Fruit fly (Drosophila melanogaster): ENCODE measurements around the gene Six4.

- TF ChIP-seq Lpt (GFP tag; optimal IDR thresholded peaks at IDR 0.05) (no peak), cyc (GFP tag; optimal IDR thresholded peaks at IDR 0.05) (no peak), Sox102F (GFP tag; optimal IDR thresholded peaks at IDR 0.05) (no peak), Met (GFP tag; optimal IDR thresholded peaks at IDR 0.05) (no peak), CG9139 (GFP tag; optimal IDR thresholded peaks at IDR 0.05) (no peak), dsx (GFP tag; optimal IDR thresholded peaks at IDR 0.05; ENCODE audit: poor library complexity, severe bottlenecking) (no peak), Ets21C (GFP tag; optimal IDR thresholded peaks at IDR 0.05) (no peak), pdm3 (GFP tag; optimal IDR thresholded peaks at IDR 0.05) (no peak), Gug (GFP tag; IDR thresholded peaks at IDR 0.05) (no peak), CG16779 (tag; optimal IDR thresholded peaks at IDR 0.05) (no peak)
Measured at dm6 chr3L:20752964-20753363, 39.6 kb downstream of the Six4 start.
